Worm (Caenorhabditis elegans) whole organism, young adult: Measurements from ENCODE around the gene C35D10.6.

Experiments
- athp-1 ChIP-seq: sonication (generic microtip); optimal IDR thresholded peaks from 2 replicates; lab custom pipeline; 2017; ENCODE audit warnings: mild to moderate bottlenecking, missing genetic modification characterization, missing compliant biosample characterization
- ceh-79 ChIP-seq: sonication (generic microtip); optimal IDR thresholded peaks from 2 replicates; lab custom pipeline; 2017; ENCODE audit warnings: mild to moderate bottlenecking, missing genetic modification characterization, missing compliant biosample characterization
- egl-18 ChIP-seq: fragments of 200-800 bp; sonication (Bioruptor generic); IDR thresholded peaks from 2 replicates; pipeline ENCODE4 v1.3.6; 2022; ENCODE audit warnings: missing genetic modification reagents, missing genetic modification characterization, missing compliant biosample characterization
- nfya-2 ChIP-seq: fragments of 200-800 bp; sonication (Bioruptor generic); IDR thresholded peaks from 2 replicates; pipeline ENCODE4 v1.3.6; 2022; ENCODE audit warnings: missing genetic modification reagents, missing genetic modification characterization, missing compliant biosample characterization
- sptf-2 ChIP-seq: fragments of 200-800 bp; sonication (Bioruptor generic); optimal IDR thresholded peaks from 2 replicates; lab custom pipeline; 2018; ENCODE audit warnings: mild to moderate bottlenecking, missing genetic modification characterization, missing compliant biosample characterization
- tbp1 ChIP-seq: fragments of 200-800 bp; sonication (Bioruptor generic); optimal IDR thresholded peaks from 2 replicates; lab custom pipeline; 2018; ENCODE audit warnings: mild to moderate bottlenecking, missing genetic modification characterization, missing compliant biosample characterization
- unc-130 ChIP-seq: sonication (generic microtip); optimal IDR thresholded peaks from 2 replicates; lab custom pipeline; 2016; ENCODE audit warnings: missing genetic modification reagents, missing genetic modification characterization, missing compliant biosample characterization
- ztf-18 ChIP-seq: sonication (generic microtip); optimal IDR thresholded peaks from 2 replicates; lab custom pipeline; 2016; ENCODE audit warnings: missing genotype, mild to moderate bottlenecking, missing genetic modification characterization, missing compliant biosample characterization

DNA sequence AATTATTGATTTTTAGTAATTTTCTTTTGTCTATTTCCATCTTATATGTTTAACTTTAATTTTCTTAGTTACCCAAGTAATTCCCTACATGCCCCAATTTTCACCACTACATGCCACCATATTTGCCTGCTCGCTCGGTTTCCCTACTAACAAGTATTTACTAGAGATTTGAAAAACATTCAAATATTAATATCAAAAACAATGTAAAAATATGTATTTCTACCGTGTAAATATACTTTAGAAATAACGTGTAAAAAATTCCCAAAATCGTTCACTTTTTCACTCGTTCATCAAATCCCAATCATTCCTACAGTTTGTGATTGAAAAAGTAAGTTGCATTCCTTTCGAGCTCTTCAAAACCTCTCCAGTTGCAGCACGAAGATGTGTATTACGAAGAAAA lies 32.5 kb upstream of the C35D10.6 start, which contains the start of gene F26A1.3:
- TF ChIP-seq egl-18 (GFP tag; lab: Robert Waterston, UW) (no peak), nfya-2 (GFP tag; lab: Robert Waterston, UW) (no peak), unc-130 (GFP tag; lab: Kevin White, UChicago) (no peak), ceh-79 (no peak), tbp1 (GFP tag; lab: Kevin White, UChicago) (no peak), athp-1 (no peak), sptf-2 (GFP tag; lab: Kevin White, UChicago) (no peak), ztf-18 (tag; lab: Kevin White, UChicago) (no peak)
